Fruit fly (Drosophila melanogaster) whole organism, embryonic: ENCODE data around the gene CG34290.

Experiments used
- BEAF-32 ChIP-seq: fragments of 200-800 bp; sonication (Bioruptor generic); optimal IDR thresholded peaks from 3 replicates; lab custom pipeline; 2017; ENCODE audit warnings: missing biosample characterization, missing genetic modification characterization, mild to moderate bottlenecking, moderate library complexity, missing genetic modification reagents
- CG10147 ChIP-seq: fragments of 200-800 bp; sonication (Bioruptor generic); optimal IDR thresholded peaks from 2 replicates; lab custom pipeline; 2019; ENCODE audit warnings: missing biosample characterization, mild to moderate bottlenecking, missing genetic modification characterization, moderate library complexity
- CG10321 ChIP-seq: fragments of 200-800 bp; sonication (Bioruptor generic); IDR thresholded peaks from 2 replicates; pipeline ENCODE4 v1.3.6; 2022; ENCODE audit warnings: missing biosample characterization, missing genetic modification characterization
- CG10462 ChIP-seq: fragments of 200-800 bp; sonication (Bioruptor generic); optimal IDR thresholded peaks from 2 replicates; lab custom pipeline; 2016; ENCODE audit warnings: missing biosample characterization, missing genetic modification characterization
- CG11560 ChIP-seq: fragments of 200-800 bp; sonication (Bioruptor generic); IDR thresholded peaks from 3 replicates; pipeline ENCODE4 v1.3.6; 2022; ENCODE audit warnings: missing biosample characterization, missing genetic modification characterization
- CG11695 ChIP-seq: fragments of 200-800 bp; sonication (Bioruptor generic); IDR thresholded peaks from 3 replicates; pipeline ENCODE4 v1.3.6; 2022; ENCODE audit warnings: missing biosample characterization, missing genetic modification characterization
- CG12219 ChIP-seq: fragments of 200-800 bp; sonication (Bioruptor generic); optimal IDR thresholded peaks from 3 replicates; lab custom pipeline; 2018; ENCODE audit warnings: missing biosample characterization, mild to moderate bottlenecking, missing genetic modification characterization
- CG14860 ChIP-seq: fragments of 200-800 bp; sonication (Bioruptor generic); IDR thresholded peaks from 3 replicates; pipeline ENCODE4 v1.3.6; 2022; ENCODE audit warnings: missing biosample characterization, missing genetic modification characterization; ENCODE audit not compliant: partially characterized antibody
- CG15514 ChIP-seq: fragments of 200-800 bp; sonication (Bioruptor generic); optimal IDR thresholded peaks from 3 replicates; lab custom pipeline; 2017; ENCODE audit warnings: missing biosample characterization, missing genetic modification characterization, mild to moderate bottlenecking, moderate library complexity, missing genetic modification reagents
- CG2712 ChIP-seq: fragments of 200-800 bp; optimal IDR thresholded peaks from 3 replicates; lab custom pipeline; 2019; ENCODE audit warnings: missing biosample characterization, mild to moderate bottlenecking, missing genetic modification characterization, moderate library complexity
- CG30403 ChIP-seq: fragments of 200-800 bp; sonication (Bioruptor generic); optimal IDR thresholded peaks from 3 replicates; lab custom pipeline; 2016; ENCODE audit warnings: missing biosample characterization, missing genetic modification characterization
- CG33557 ChIP-seq: fragments of 200-800 bp; sonication (Bioruptor generic); optimal IDR thresholded peaks from 2 replicates; lab custom pipeline; 2019; ENCODE audit warnings: missing biosample characterization, mild to moderate bottlenecking, missing genetic modification characterization, moderate library complexity
- CG42726 ChIP-seq: fragments of 200-800 bp; sonication (Bioruptor generic); IDR thresholded peaks from 2 replicates; pipeline ENCODE4 v1.3.6; 2022; ENCODE audit warnings: missing biosample characterization, missing genetic modification characterization; ENCODE audit not compliant: partially characterized antibody
- CG4730 ChIP-seq: fragments of 200-800 bp; sonication (Bioruptor generic); IDR thresholded peaks from 2 replicates; pipeline ENCODE4 v1.3.6; 2022; ENCODE audit warnings: missing biosample characterization, missing genetic modification characterization
- CG9215 ChIP-seq: fragments of 200-800 bp; sonication (Bioruptor generic); IDR thresholded peaks from 2 replicates; pipeline ENCODE4 v1.3.6; 2022; ENCODE audit warnings: missing biosample characterization, missing genetic modification characterization
- CG9817 ChIP-seq: fragments of 200-800 bp; sonication (Bioruptor generic); optimal IDR thresholded peaks from 2 replicates; lab custom pipeline; 2018; ENCODE audit warnings: missing biosample characterization, mild to moderate bottlenecking, missing genetic modification characterization, moderate library complexity
- Camta ChIP-seq: fragments of 200-800 bp; sonication (Bioruptor generic); optimal IDR thresholded peaks from 2 replicates; lab custom pipeline; 2016; ENCODE audit warnings: missing biosample characterization, missing genetic modification characterization
- Dp ChIP-seq: fragments of 200-800 bp; sonication (Bioruptor generic); optimal IDR thresholded peaks from 2 replicates; lab custom pipeline; 2018; ENCODE audit warnings: missing biosample characterization, mild to moderate bottlenecking, missing genetic modification characterization, moderate library complexity
- Ets97D ChIP-seq: fragments of 200-800 bp; sonication (Bioruptor generic); optimal IDR thresholded peaks from 3 replicates; lab custom pipeline; 2016; ENCODE audit warnings: missing biosample characterization, missing genetic modification characterization
- Fer3 ChIP-seq: fragments of 200-800 bp; sonication (Bioruptor generic); optimal IDR thresholded peaks from 2 replicates; lab custom pipeline; 2018; ENCODE audit warnings: missing biosample characterization, mild to moderate bottlenecking, missing genetic modification characterization, moderate library complexity
- GATAe ChIP-seq: fragments of 200-800 bp; sonication (Bioruptor generic); conservative IDR thresholded peaks from 2 replicates; pipeline ENCODE4 v1.3.6; 2022; ENCODE audit warnings: missing biosample characterization, missing genetic modification characterization
- H2.0 ChIP-seq: fragments of 200-800 bp; sonication (Bioruptor generic); IDR thresholded peaks from 2 replicates; pipeline ENCODE4 v1.3.6; 2022; ENCODE audit warnings: missing biosample characterization, missing genetic modification characterization
- Hsf ChIP-seq: fragments of 200-800 bp; sonication (Bioruptor generic); optimal IDR thresholded peaks from 3 replicates; lab custom pipeline; 2016; ENCODE audit warnings: missing biosample characterization, missing genetic modification characterization
- Nf-YC ChIP-seq: fragments of 200-800 bp; optimal IDR thresholded peaks from 3 replicates; lab custom pipeline; 2019; ENCODE audit warnings: missing biosample characterization, mild to moderate bottlenecking, missing genetic modification characterization, moderate library complexity
- NfI ChIP-seq: fragments of 200-800 bp; sonication (Bioruptor generic); optimal IDR thresholded peaks from 3 replicates; lab custom pipeline; 2018; ENCODE audit warnings: missing biosample characterization, mild to moderate bottlenecking, missing genetic modification characterization, moderate library complexity
- Poxn ChIP-seq: fragments of 200-800 bp; sonication (Bioruptor generic); IDR thresholded peaks from 2 replicates; pipeline ENCODE4 v1.3.6; 2022; ENCODE audit warnings: missing biosample characterization, missing genetic modification characterization
- Six4 ChIP-seq: fragments of 200-800 bp; sonication (Bioruptor generic); optimal IDR thresholded peaks from 2 replicates; lab custom pipeline; 2016; ENCODE audit warnings: missing biosample characterization, missing genetic modification characterization
- Spps ChIP-seq: fragments of 200-800 bp; sonication (Bioruptor generic); optimal IDR thresholded peaks from 2 replicates; lab custom pipeline; 2018; ENCODE audit warnings: missing biosample characterization, mild to moderate bottlenecking, missing genetic modification characterization
- Vsx1 ChIP-seq: fragments of 200-800 bp; sonication (Bioruptor generic); optimal IDR thresholded peaks from 2 replicates; lab custom pipeline; 2017; ENCODE audit warnings: missing biosample characterization, mild to moderate bottlenecking, missing genetic modification characterization, missing genetic modification reagents
- abd-A ChIP-seq: fragments of 200-800 bp; sonication (Bioruptor generic); optimal IDR thresholded peaks from 3 replicates; lab custom pipeline; 2019; ENCODE audit warnings: missing biosample characterization, mild to moderate bottlenecking, missing genetic modification characterization, moderate library complexity
- cad ChIP-seq: fragments of >200 bp; optimal IDR thresholded peaks from 2 replicates; lab custom pipeline; 2017; ENCODE audit warnings: missing biosample characterization, missing genetic modification characterization
- cas ChIP-seq: fragments of 200-800 bp; sonication (Bioruptor generic); IDR thresholded peaks from 2 replicates; pipeline ENCODE4 v1.3.6; 2022; ENCODE audit warnings: missing biosample characterization, missing genetic modification characterization
- cg ChIP-seq: fragments of 200-800 bp; sonication (Bioruptor generic); optimal IDR thresholded peaks from 3 replicates; lab custom pipeline; 2019; ENCODE audit warnings: missing biosample characterization, mild to moderate bottlenecking, missing genetic modification characterization, moderate library complexity
- dimm ChIP-seq: fragments of 200-800 bp; sonication (Bioruptor generic); IDR thresholded peaks from 2 replicates; pipeline ENCODE4 v1.3.6; 2022; ENCODE audit warnings: missing biosample characterization, missing genetic modification characterization
- disco-r ChIP-seq: fragments of 200-800 bp; sonication (Bioruptor generic); optimal IDR thresholded peaks from 2 replicates; lab custom pipeline; 2016; ENCODE audit warnings: missing biosample characterization, missing genetic modification characterization
- fd96Cb ChIP-seq: fragments of 200-800 bp; sonication (Bioruptor generic); optimal IDR thresholded peaks from 2 replicates; lab custom pipeline; 2018; ENCODE audit warnings: missing biosample characterization, mild to moderate bottlenecking, missing genetic modification characterization, moderate library complexity
- ftz-f1 ChIP-seq: fragments of 200-800 bp; sonication (Bioruptor generic); optimal IDR thresholded peaks from 2 replicates; lab custom pipeline; 2016; ENCODE audit warnings: missing biosample characterization, missing genetic modification characterization
- hb ChIP-seq: fragments of 200-800 bp; sonication (Bioruptor generic); IDR thresholded peaks from 3 replicates; pipeline ENCODE4 v1.3.6; 2022; ENCODE audit warnings: missing biosample characterization, missing genetic modification characterization; ENCODE audit not compliant: partially characterized antibody
- her ChIP-seq: fragments of 200-800 bp; sonication (Bioruptor generic); optimal IDR thresholded peaks from 2 replicates; lab custom pipeline; 2016; ENCODE audit warnings: missing biosample characterization, missing genetic modification characterization
- ind ChIP-seq: fragments of 200-800 bp; sonication (Bioruptor generic); optimal IDR thresholded peaks from 3 replicates; lab custom pipeline; 2016; ENCODE audit warnings: missing biosample characterization, missing genetic modification characterization
- inv ChIP-seq: fragments of 200-800 bp; sonication (Bioruptor generic); IDR thresholded peaks from 2 replicates; pipeline ENCODE4 v1.3.6; 2022; ENCODE audit warnings: missing biosample characterization, missing genetic modification characterization; ENCODE audit not compliant: partially characterized antibody
- kni ChIP-seq: fragments of 200-800 bp; sonication (Bioruptor generic); optimal IDR thresholded peaks from 3 replicates; lab custom pipeline; 2017; ENCODE audit warnings: mild to moderate bottlenecking, missing biosample characterization, missing genetic modification reagents, missing genetic modification characterization
- lilli ChIP-seq: fragments of 200-800 bp; sonication (Bioruptor generic); optimal IDR thresholded peaks from 3 replicates; lab custom pipeline; 2016; ENCODE audit warnings: missing biosample characterization, missing genetic modification characterization
- shn ChIP-seq: fragments of 200-800 bp; sonication (Bioruptor generic); optimal IDR thresholded peaks from 3 replicates; lab custom pipeline; 2016; ENCODE audit warnings: missing biosample characterization, missing genetic modification characterization
- slp2 ChIP-seq: fragments of 200-800 bp; sonication (Bioruptor generic); optimal IDR thresholded peaks from 2 replicates; lab custom pipeline; 2016; ENCODE audit warnings: missing biosample characterization, missing genetic modification characterization
- sob ChIP-seq: fragments of 200-800 bp; sonication (Bioruptor generic); IDR thresholded peaks from 2 replicates; pipeline ENCODE4 v1.3.6; 2022; ENCODE audit warnings: missing biosample characterization, missing genetic modification characterization
- stwl ChIP-seq: fragments of 200-800 bp; sonication (Bioruptor generic); optimal IDR thresholded peaks from 3 replicates; lab custom pipeline; 2018; ENCODE audit warnings: missing biosample characterization, mild to moderate bottlenecking, missing genetic modification characterization, moderate library complexity
- tio ChIP-seq: fragments of 200-800 bp; sonication (Bioruptor generic); optimal IDR thresholded peaks from 2 replicates; lab custom pipeline; 2017; ENCODE audit warnings: missing biosample characterization, missing genetic modification characterization, inconsistent platforms
- toy ChIP-seq: fragments of 200-800 bp; sonication (Bioruptor generic); IDR thresholded peaks from 2 replicates; pipeline ENCODE4 v1.3.6; 2022; ENCODE audit warnings: missing biosample characterization, missing genetic modification characterization
- zen2 ChIP-seq: fragments of 200-800 bp; sonication (Bioruptor generic); IDR thresholded peaks from 3 replicates; pipeline ENCODE4 v1.3.6; 2022; ENCODE audit warnings: missing biosample characterization, missing genetic modification characterization; ENCODE audit not compliant: partially characterized antibody

The CG34290 gene

DNA sequence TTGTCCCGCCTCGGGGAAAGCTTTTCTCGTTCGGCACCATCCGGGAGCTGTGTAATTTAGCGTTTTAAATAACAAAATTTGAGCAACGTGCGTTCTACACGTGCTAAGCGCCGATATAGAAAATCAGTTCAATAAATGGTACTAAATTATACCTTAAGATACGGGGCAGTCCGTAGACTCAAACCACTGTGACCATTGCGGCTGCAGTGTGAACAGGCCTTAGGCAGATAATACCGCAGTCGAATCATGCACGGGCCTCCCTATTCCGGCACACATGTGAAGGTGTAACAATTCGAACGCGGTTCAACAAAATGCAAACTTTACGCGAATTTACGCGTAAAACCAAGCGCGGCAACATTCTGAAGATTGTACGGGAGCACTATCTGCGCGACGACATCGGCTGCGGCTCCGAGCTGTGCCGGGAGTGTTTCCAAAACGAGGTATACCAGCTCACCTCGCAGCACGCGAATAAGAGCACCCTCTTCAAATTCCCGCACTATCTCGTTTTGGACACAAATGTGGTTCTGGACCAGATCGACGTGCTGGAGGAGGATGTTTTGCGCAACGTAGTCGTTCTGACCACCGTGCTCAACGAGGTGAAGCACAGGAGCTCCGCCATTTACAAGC lies 43.7 kb upstream of the CG34290 start, which contains the start of the genes Rrp5 and Dis3 (continued):
- TF ChIP-seq Spps (tag; lab: Kevin White, UChicago) (no peak), ind (GFP tag; lab: Kevin White, UChicago) (no peak), cad (GFP tag; lab: Kevin White, UChicago) (no peak), Dp (GFP tag; lab: Kevin White, UChicago) (peak; percentile 64), her (GFP tag; lab: Kevin White, UChicago) (peak; percentile 96), ftz-f1 (GFP tag; lab: Kevin White, UChicago) (peak; percentile 37), fd96Cb (tag; lab: Kevin White, UChicago) (no peak), CG30403 (GFP tag; lab: Kevin White, UChicago) (peak; percentile 24), CG42726 (GFP tag; lab: Robert Waterston, UW) (0 out of 2 replicates have a peak, but pooled peaks have one; percentile 65), CG9817 (tag; lab: Kevin White, UChicago) (peak; percentile 44), CG14860 (GFP tag; lab: Robert Waterston, UW) (0 out of 3 replicates have a peak, but pooled peaks have one; percentile 20), CG11695 (GFP tag; lab: Robert Waterston, UW) (no peak), CG11560 (tag; lab: Robert Waterston, UW) (peak; percentile 13; the same call in 1 of the 3 replicates), abd-A (tag; lab: Kevin White, UChicago) (no peak), Fer3 (no peak), CG10147 (GFP tag; lab: Kevin White, UChicago) (no peak), stwl (tag; lab: Kevin White, UChicago) (no peak), cg (GFP tag; lab: Kevin White, UChicago) (no peak), kni (GFP tag; lab: Kevin White, UChicago) (no peak), CG10462 (GFP tag; lab: Kevin White, UChicago) (no peak), CG33557 (GFP tag; lab: Kevin White, UChicago) (no peak), Nf-YC (tag; lab: Kevin White, UChicago) (no peak), tio (GFP tag; lab: Kevin White, UChicago) (no peak), hb (no peak), dimm (GFP tag; lab: Robert Waterston, UW) (no peak), toy (GFP tag; lab: Robert Waterston, UW) (0 out of 2 replicates have a peak, but pooled peaks have one; percentile 10), zen2 (GFP tag; lab: Robert Waterston, UW) (no peak), Vsx1 (no peak), Six4 (no peak), Hsf (GFP tag; lab: Kevin White, UChicago) (peak; percentile 40), CG4730 (no peak), Camta (no peak), H2.0 (peak; percentile 45; the same call in 1 of the 2 replicates), NfI (GFP tag; lab: Kevin White, UChicago) (no peak), CG15514 (GFP tag; lab: Kevin White, UChicago) (peak; percentile 85), inv (no peak; the same call in 1 of the 2 replicates), CG10321 (GFP tag; lab: Robert Waterston, UW) (no peak), disco-r (GFP tag; lab: Kevin White, UChicago) (no peak), GATAe (GFP tag; lab: Robert Waterston, UW) (peak; percentile 85), CG2712 (tag; lab: Kevin White, UChicago) (no peak), slp2 (GFP tag; lab: Kevin White, UChicago) (no peak), Poxn (GFP tag; lab: Robert Waterston, UW) (no peak), cas (peak; percentile 30; the same call in 1 of the 2 replicates), Ets97D (GFP tag; lab: Kevin White, UChicago) (peak; percentile 81), lilli (GFP tag; lab: Kevin White, UChicago) (no peak), CG12219 (GFP tag; lab: Kevin White, UChicago) (no peak), CG9215 (GFP tag; lab: Robert Waterston, UW) (peak; percentile 33), shn (GFP tag; lab: Kevin White, UChicago) (peak; percentile 38), BEAF-32 (GFP tag; lab: Kevin White, UChicago) (peak; percentile 61), sob (GFP tag; lab: Robert Waterston, UW) (peak; percentile 77)
